Fruit fly (Drosophila melanogaster) whole organism, wandering third instar larva: ENCODE data around the gene Caper.

ENCODE experiments used
- CG9705 ChIP-seq: fragments of 200-800 bp; sonication (Bioruptor generic); optimal IDR thresholded peaks from 2 replicates; lab custom pipeline; 2018; ENCODE audit warnings: missing biosample characterization, mild to moderate bottlenecking, missing genetic modification characterization
- CrebA ChIP-seq: fragments of 200-800 bp; sonication (Bioruptor generic); optimal IDR thresholded peaks from 2 replicates; lab custom pipeline; 2016; ENCODE audit warnings: missing biosample characterization, mild to moderate bottlenecking, missing genetic modification characterization, borderline replicate concordance
- Dfd ChIP-seq: fragments of >200 bp; optimal IDR thresholded peaks from 2 replicates; lab custom pipeline; 2017; ENCODE audit warnings: missing biosample characterization, missing genetic modification characterization
- Dif ChIP-seq: fragments of 200-275, 200-300 bp; sonication (Bioruptor generic); optimal IDR thresholded peaks from 2 replicates; lab custom pipeline; 2018; ENCODE audit warnings: missing biosample characterization, missing genetic modification characterization; ENCODE audit not compliant: partially characterized antibody
- GATAd ChIP-seq: sonication (Bioruptor generic); optimal IDR thresholded peaks from 2 replicates; lab custom pipeline; 2016; ENCODE audit warnings: missing biosample characterization, missing genetic modification characterization
- HLH106 ChIP-seq: fragments of 200-800 bp; optimal IDR thresholded peaks from 3 replicates; lab custom pipeline; 2019; ENCODE audit warnings: missing biosample characterization, mild to moderate bottlenecking, missing genetic modification characterization, moderate library complexity
- Hnf4 ChIP-seq: fragments of 200-800 bp; sonication (Bioruptor generic); optimal IDR thresholded peaks from 2 replicates; lab custom pipeline; 2016; ENCODE audit warnings: missing biosample characterization, mild to moderate bottlenecking, missing genetic modification characterization
- Hr78 ChIP-seq: fragments of >200 bp; optimal IDR thresholded peaks from 2 replicates; lab custom pipeline; 2017; ENCODE audit warnings: missing biosample characterization, missing genetic modification characterization
- Hr83 ChIP-seq: fragments of 200-300 bp; sonication (Bioruptor generic); optimal IDR thresholded peaks from 2 replicates; lab custom pipeline; 2016; ENCODE audit warnings: missing biosample characterization, mild to moderate bottlenecking, missing genetic modification characterization, moderate library complexity; ENCODE audit not compliant: poor library complexity, severe bottlenecking
- Jra ChIP-seq: sonication (Bioruptor generic); optimal IDR thresholded peaks from 2 replicates; lab custom pipeline; 2016; ENCODE audit warnings: missing biosample characterization, missing genetic modification characterization
- Mio ChIP-seq: sonication (Bioruptor generic); optimal IDR thresholded peaks from 2 replicates; lab custom pipeline; 2016; ENCODE audit warnings: missing biosample characterization, missing genetic modification characterization
- Myc ChIP-seq: fragments of >200 bp; optimal IDR thresholded peaks from 2 replicates; lab custom pipeline; 2017
- N ChIP-seq: fragments of >200 bp; optimal IDR thresholded peaks from 2 replicates; lab custom pipeline; 2018; ENCODE audit warnings: missing biosample characterization, missing external identifiers, missing genetic modification characterization
- Rel ChIP-seq, 2 experiments: fragments of 200-800 bp; sonication (Bioruptor generic) in 1 of 2; optimal IDR thresholded peaks; 2 replicates in 1 of 2; 3 replicates in 1 of 2; lab custom pipeline; 2016 to 2019; ENCODE audit warnings: mild to moderate bottlenecking in 2 of 2, missing biosample characterization in 2 of 2, missing genetic modification characterization in 2 of 2, moderate library complexity in 1 of 2
- Sp1 ChIP-seq: fragments of 200-800 bp; sonication (Bioruptor generic); optimal IDR thresholded peaks from 3 replicates; lab custom pipeline; 2019; ENCODE audit warnings: missing biosample characterization, mild to moderate bottlenecking, missing genetic modification characterization, moderate library complexity
- Vsx2 ChIP-seq: fragments of 200-300, 225-300 bp; sonication (Bioruptor generic); optimal IDR thresholded peaks from 2 replicates; lab custom pipeline; 2018; ENCODE audit warnings: missing biosample characterization, missing genetic modification characterization; ENCODE audit not compliant: partially characterized antibody
- br ChIP-seq: fragments of 200-800 bp; sonication (Bioruptor generic); optimal IDR thresholded peaks from 2 replicates; lab custom pipeline; 2016; ENCODE audit warnings: missing biosample characterization, missing genetic modification characterization
- brk ChIP-seq: fragments of 200-800 bp; sonication (Bioruptor generic); optimal IDR thresholded peaks from 2 replicates; lab custom pipeline; 2016; ENCODE audit warnings: missing biosample characterization, mild to moderate bottlenecking, missing genetic modification characterization
- dl ChIP-seq, 2 experiments: fragments of 175-275, 200-275 bp in 1 of 2; fragments of 200-275 bp in 1 of 2; sonication (Bioruptor generic); optimal IDR thresholded peaks; lab custom pipeline; 2018; ENCODE audit warnings: mild to moderate bottlenecking in 2 of 2, missing biosample characterization in 2 of 2, missing genetic modification characterization in 2 of 2, moderate library complexity in 2 of 2; ENCODE audit not compliant: partially characterized antibody in 2 of 2, insufficient read depth in 1 of 2
- dsf ChIP-seq: sonication (Bioruptor generic); optimal IDR thresholded peaks from 2 replicates; lab custom pipeline; 2016; ENCODE audit warnings: missing biosample characterization, missing genetic modification characterization, borderline replicate concordance
- ey ChIP-seq: fragments of 200-800 bp; sonication (Bioruptor generic); optimal IDR thresholded peaks from 2 replicates; lab custom pipeline; 2016; ENCODE audit warnings: missing biosample characterization, missing genetic modification characterization
- foxo ChIP-seq, 2 experiments: fragments of 200-800 bp; sonication (Bioruptor generic); optimal IDR thresholded peaks; 2 replicates in 1 of 2; 3 replicates in 1 of 2; lab custom pipeline; 2016 to 2017; ENCODE audit warnings: missing biosample characterization in 2 of 2, missing genetic modification characterization in 2 of 2
- fru ChIP-seq: fragments of 200-800 bp; sonication (Bioruptor generic); optimal IDR thresholded peaks from 3 replicates; lab custom pipeline; 2016; ENCODE audit warnings: missing biosample characterization, mild to moderate bottlenecking, missing genetic modification characterization
- h ChIP-seq: fragments of 200-800 bp; sonication (Bioruptor generic); optimal IDR thresholded peaks from 3 replicates; lab custom pipeline; 2016; ENCODE audit warnings: missing biosample characterization, mild to moderate bottlenecking, missing genetic modification characterization
- jim ChIP-seq: fragments of 175-275, 200-325 bp; sonication (Bioruptor generic); optimal IDR thresholded peaks from 2 replicates; lab custom pipeline; 2016; ENCODE audit warnings: missing biosample characterization, mild to moderate bottlenecking, missing genetic modification characterization
- lola ChIP-seq: fragments of >200 bp; optimal IDR thresholded peaks from 2 replicates; lab custom pipeline; 2017; ENCODE audit warnings: missing biosample characterization, missing genetic modification characterization
- pan ChIP-seq: fragments of >200 bp; optimal IDR thresholded peaks from 2 replicates; lab custom pipeline; 2017
- psq ChIP-seq: fragments of 200-800 bp; sonication (Bioruptor generic); optimal IDR thresholded peaks from 3 replicates; lab custom pipeline; 2017; ENCODE audit warnings: missing biosample characterization, mild to moderate bottlenecking, missing genetic modification characterization, moderate library complexity
- sage ChIP-seq: fragments of 200-800 bp; sonication (Bioruptor generic); optimal IDR thresholded peaks from 2 replicates; lab custom pipeline; 2016; ENCODE audit warnings: missing biosample characterization, mild to moderate bottlenecking, missing genetic modification characterization
- sv ChIP-seq: fragments of 200-800 bp; sonication (Bioruptor generic); optimal IDR thresholded peaks from 3 replicates; lab custom pipeline; 2016; ENCODE audit warnings: missing biosample characterization, missing genetic modification characterization
- tai ChIP-seq: sonication (Bioruptor generic); optimal IDR thresholded peaks from 2 replicates; lab custom pipeline; 2016; ENCODE audit warnings: missing biosample characterization, missing genetic modification characterization
- usp ChIP-seq: fragments of >200 bp; optimal IDR thresholded peaks from 2 replicates; lab custom pipeline; 2017; ENCODE audit warnings: missing biosample characterization, missing genetic modification characterization

Gene Caper

dm6 chr2L:7049680-7050289, 17.3 kb downstream of the Caper start:
- no peak for TF ChIP-seq lola (GFP tag; lab: Kevin White, UChicago)
- TF ChIP-seq sv (GFP tag; lab: Kevin White, UChicago), result no peak
- no peak for TF ChIP-seq dsf
- TF ChIP-seq ey (GFP tag; lab: Kevin White, UChicago), result no peak

- TF ChIP-seq Sp1 (GFP tag; lab: Kevin White, UChicago) (no peak), psq (GFP tag; lab: Kevin White, UChicago) (peak; percentile 59), fru (GFP tag; lab: Kevin White, UChicago) (peak; percentile 26)
Observed at dm6 chr2L:7050492-7051182, 18.1 kb downstream of the Caper start.

- TF ChIP-seq fru (GFP tag; lab: Kevin White, UChicago) (no peak), psq (GFP tag; lab: Kevin White, UChicago) (no peak), Mio (no peak), CG9705 (GFP tag; lab: Kevin White, UChicago) (no peak), pan (lab: Kevin White, UChicago) (no peak), N (GFP tag; lab: Kevin White, UChicago) (no peak), CrebA (GFP tag; lab: Kevin White, UChicago) (no peak), h (no peak)
Observed at dm6 chr2L:7051740-7052139, 19.2 kb downstream of the Caper start.

- TF ChIP-seq Myc (lab: Kevin White, UChicago) (peak; percentile 35), Vsx2 (GFP tag; lab: Kevin White, UChicago) (peak; percentile 15), HLH106 (peak; percentile 42), Jra (GFP tag; lab: Kevin White, UChicago) (no peak), sage (GFP tag; lab: Kevin White, UChicago) (no peak), dl (GFP tag; optimal IDR thresholded peaks at IDR 0.05; lab: Kevin White, UChicago; ENCODE audit: insufficient read depth in 1 of 2, partially characterized antibody in 2 of 2) (peak in 1 of 2 experiments; percentile 8), pan (lab: Kevin White, UChicago) (no peak), fru (GFP tag; lab: Kevin White, UChicago) (peak; percentile 27), dsf (peak; percentile 5), psq (GFP tag; lab: Kevin White, UChicago) (peak; percentile 84), GATAd (GFP tag; lab: Kevin White, UChicago) (no peak), Dfd (GFP tag; lab: Kevin White, UChicago) (no peak), Dif (GFP tag; lab: Kevin White, UChicago) (peak; percentile 17), Rel (GFP tag; optimal IDR thresholded peaks at IDR 0.05; lab: Kevin White, UChicago) (no peak), Rel (tag; optimal IDR thresholded peaks at IDR 0.05; lab: Kevin White, UChicago) (peak; percentile 86), sv (GFP tag; lab: Kevin White, UChicago) (peak; percentile 17), Hr83 (GFP tag; lab: Kevin White, UChicago) (peak; percentile 84), usp (GFP tag; lab: Kevin White, UChicago) (no peak), Hnf4 (no peak), CG9705 (GFP tag; lab: Kevin White, UChicago) (peak; percentile 36), N (GFP tag; lab: Kevin White, UChicago) (no peak), ey (GFP tag; lab: Kevin White, UChicago) (peak; percentile 41), br (GFP tag; lab: Kevin White, UChicago) (peak; percentile 1), Sp1 (GFP tag; lab: Kevin White, UChicago) (peak; percentile 51), tai (no peak), CrebA (GFP tag; lab: Kevin White, UChicago) (no peak), foxo (GFP tag; optimal IDR thresholded peaks at IDR 0.05; lab: Kevin White, UChicago) (peak in 1 of 2 experiments; percentile 56), brk (peak; percentile 53), Hr78 (GFP tag; lab: Kevin White, UChicago) (no peak), jim (GFP tag; lab: Kevin White, UChicago) (peak; percentile 66), h (peak; percentile 82)
Observed at dm6 chr2L:7056189-7056926, 23.8 kb downstream of the Caper start, which contains the start of gene Mnn1. Mnn1 (plus strand) TSS chr2L:7056301.
